Worm (Caenorhabditis elegans): Measurements from ENCODE around the gene F49H12.7.

The F49H12.7 gene

DNA sequence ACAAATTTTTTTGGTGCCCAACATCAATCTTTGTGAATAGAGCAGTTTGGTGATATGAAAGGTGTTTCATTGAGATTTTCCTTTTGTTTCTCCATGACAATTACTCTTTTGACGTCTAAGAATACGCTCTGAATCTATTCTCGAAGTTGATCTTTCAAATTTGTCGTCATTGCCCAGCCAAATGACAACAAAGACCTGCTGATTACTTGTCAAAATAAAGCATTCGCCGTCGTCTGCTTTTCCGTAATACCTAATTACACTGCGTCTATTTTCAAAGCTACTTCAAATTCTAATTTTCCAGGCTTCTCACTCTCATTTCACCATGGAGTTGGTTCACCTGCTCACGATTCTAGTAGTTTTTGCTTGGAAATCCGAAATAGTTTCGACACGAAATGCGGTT is 40.5 kb downstream of the F49H12.7 start, which contains the start of gene F53B1.3:
TSS of gene F53B1.3 (plus strand) at position 301 of the 400 bp plus-strand sequence.
- TF ChIP-seq fkh-10 (GFP tag; optimal IDR thresholded peaks at IDR 0.05) (no peak), snpc-4 (tag; optimal IDR thresholded peaks at IDR 0.05) (no peak), nfya-1 (tag; optimal IDR thresholded peaks at IDR 0.05; ENCODE audit: insufficient read depth) (no peak), ZK546.5 (tag; optimal IDR thresholded peaks at IDR 0.05) (no peak), nhr-11 (tag; optimal IDR thresholded peaks at IDR 0.05) (no peak), ceh-16 (tag; optimal IDR thresholded peaks at IDR 0.05) (no peak), mml-1 (tag; optimal IDR thresholded peaks at IDR 0.05) (no peak), nhr-12 (tag; optimal IDR thresholded peaks at IDR 0.05) (no peak), sea-2 (GFP tag; optimal IDR thresholded peaks at IDR 0.05) (no peak), ceh-9 (tag; optimal IDR thresholded peaks at IDR 0.05) (no peak), eor-1 (tag; optimal IDR thresholded peaks at IDR 0.05) (no peak)

DNA sequence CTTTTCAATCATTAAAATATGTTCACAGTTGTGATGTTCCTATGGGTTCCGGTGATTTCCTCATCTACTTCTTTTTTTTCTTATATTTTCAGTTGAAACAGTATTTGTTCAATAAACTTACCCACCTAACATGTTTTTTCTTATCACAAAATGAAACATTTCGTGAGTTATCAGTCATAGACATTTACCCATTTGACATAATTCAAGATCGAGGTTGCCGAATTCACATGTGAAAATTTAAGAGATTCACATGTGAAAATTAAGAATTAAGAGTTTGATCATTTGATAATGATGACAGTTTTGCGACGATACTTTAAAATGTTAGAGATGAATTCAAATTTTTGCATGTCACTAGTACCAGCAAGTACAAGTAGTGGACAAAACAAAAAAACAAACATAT is 42.6 kb downstream of the F49H12.7 start:
- TF ChIP-seq elt-2 (tag; optimal IDR thresholded peaks at IDR 0.05) (peak; percentile 88), elt-1 (tag; optimal IDR thresholded peaks at IDR 0.05) (no peak), pha-4 (tag; optimal IDR thresholded peaks at IDR 0.05) (no peak), snpc-4 (tag; optimal IDR thresholded peaks at IDR 0.05) (no peak), nhr-76 (tag; optimal IDR thresholded peaks at IDR 0.05) (no peak), ama-1 (optimal IDR thresholded peaks at IDR 0.05) (no peak), pqm-1 (tag; optimal IDR thresholded peaks at IDR 0.05) (peak; percentile 64), skn-1 (tag; optimal IDR thresholded peaks at IDR 0.05) (no peak), tbx-2 (tag; optimal IDR thresholded peaks at IDR 0.05) (no peak), R02D3.7 (tag; optimal IDR thresholded peaks at IDR 0.05) (no peak), ceh-28 (tag; optimal IDR thresholded peaks at IDR 0.05) (no peak), jun-1 (tag; optimal IDR thresholded peaks at IDR 0.05) (no peak)

DNA sequence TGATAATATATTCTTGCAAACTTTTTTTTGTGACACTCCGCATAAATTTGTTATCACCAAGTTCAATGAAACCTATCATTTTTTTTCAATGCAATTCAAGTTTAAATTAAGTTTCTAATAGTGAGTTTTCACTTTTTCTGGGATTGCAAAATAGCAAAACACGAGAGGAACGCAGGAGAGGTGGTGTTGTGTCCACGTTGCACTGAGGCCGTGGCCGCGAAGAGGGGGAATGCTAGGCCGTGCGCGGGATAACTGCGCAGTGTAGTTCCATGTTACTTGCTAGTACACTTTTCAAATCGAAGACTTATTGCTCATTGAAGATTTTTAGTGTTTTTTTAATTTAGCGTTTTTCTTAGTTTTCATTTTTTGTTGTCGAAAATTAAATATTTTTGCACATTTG is 43.4 kb downstream of the F49H12.7 start:
- TF ChIP-seq mdl-1 (tag; optimal IDR thresholded peaks at IDR 0.05) = no peak

DNA sequence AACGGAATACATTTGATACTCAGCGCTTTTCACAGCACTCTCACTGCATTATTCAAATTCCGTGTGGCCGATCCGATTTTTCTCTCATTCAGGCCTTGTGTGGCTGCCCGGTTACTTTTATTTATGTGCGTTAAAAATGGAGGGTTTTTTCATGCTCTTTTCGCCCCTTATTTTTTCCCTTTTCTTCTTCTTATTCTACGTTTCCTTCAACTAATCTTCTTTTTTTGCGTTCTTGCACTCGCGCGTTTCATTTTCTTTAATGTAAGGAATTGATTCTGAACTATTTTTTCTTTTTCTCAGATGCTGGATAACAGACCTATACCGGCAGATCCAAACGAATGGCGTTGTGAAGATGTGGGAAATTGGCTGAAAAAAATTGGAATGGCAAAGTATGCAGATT is 43.9 kb downstream of the F49H12.7 start, which contains the start of gene F53B1.2:
TSS of gene F53B1.2 (plus strand) at position 301 of the 400 bp plus-strand sequence.
- TF ChIP-seq elt-2 (tag; optimal IDR thresholded peaks at IDR 0.05) = no peak

DNA sequence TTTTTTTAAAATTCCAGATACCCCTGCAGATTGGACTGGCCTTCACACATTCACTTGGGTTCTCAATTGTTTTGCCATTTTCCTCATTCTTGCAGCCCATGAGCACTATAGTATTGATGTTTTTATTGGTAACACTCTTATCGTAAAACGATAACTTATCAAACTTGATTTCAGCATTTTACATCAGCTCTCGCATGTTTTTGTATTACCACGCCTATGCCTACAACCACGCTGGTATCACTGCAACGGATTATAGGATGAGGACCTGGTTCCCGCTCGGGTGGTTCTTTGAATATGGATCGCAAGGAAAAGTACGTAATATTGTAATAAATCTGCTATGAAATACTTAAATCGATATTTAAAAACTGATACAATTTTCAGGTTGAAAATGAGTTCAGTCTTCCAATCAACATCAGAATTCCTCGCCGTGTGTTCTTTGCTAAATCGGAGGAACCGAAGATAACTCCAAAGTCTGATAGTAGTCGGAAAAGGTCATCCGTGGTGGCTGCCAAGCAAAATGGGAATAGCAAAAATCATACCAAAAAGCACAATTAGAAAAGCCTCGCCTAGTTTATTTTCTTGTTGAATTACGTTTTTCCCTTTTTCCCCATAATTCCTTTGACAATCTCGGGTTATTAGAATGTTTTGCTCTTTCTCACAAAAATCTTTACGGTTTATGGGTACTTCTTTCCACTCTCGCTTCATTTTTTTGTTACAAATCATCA is 45.9 kb downstream of the F49H12.7 start:
- TF ChIP-seq nhr-11 (tag; optimal IDR thresholded peaks at IDR 0.05) = no peak
- peak; percentile 76 for TF ChIP-seq nhr-43 (tag; optimal IDR thresholded peaks at IDR 0.05; ENCODE audit: poor library complexity, severe bottlenecking)

DNA sequence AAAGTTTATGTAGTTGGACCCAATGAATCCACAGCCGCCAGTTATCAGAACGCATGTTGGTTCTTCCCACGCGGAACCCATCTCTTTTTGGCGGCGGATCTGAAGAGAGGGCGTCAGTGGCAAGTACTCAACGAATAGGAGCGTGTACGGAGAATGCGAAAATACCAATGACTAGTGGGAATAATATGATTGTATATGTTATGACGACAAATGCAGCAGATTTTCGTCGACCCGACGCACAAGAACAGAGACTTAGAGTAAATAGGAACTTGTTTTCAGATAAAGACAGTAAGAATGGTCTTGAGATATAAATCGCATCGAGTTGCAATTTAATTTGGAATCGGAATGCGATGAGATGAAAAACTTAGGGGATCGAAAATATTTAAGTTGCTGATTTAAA is 48.2 kb downstream of the F49H12.7 start, which contains the start of gene bus-5:
TSS of gene bus-5 (minus strand) at position 101 of the 400 bp plus-strand sequence.
- TF ChIP-seq aly-2 (tag; optimal IDR thresholded peaks at IDR 0.05) (no peak), egl-27 (tag; optimal IDR thresholded peaks at IDR 0.05) (no peak), tbx-2 (tag; optimal IDR thresholded peaks at IDR 0.05) (no peak), nhr-67 (tag; optimal IDR thresholded peaks at IDR 0.05) (no peak), nhr-11 (tag; optimal IDR thresholded peaks at IDR 0.05) (no peak)

DNA sequence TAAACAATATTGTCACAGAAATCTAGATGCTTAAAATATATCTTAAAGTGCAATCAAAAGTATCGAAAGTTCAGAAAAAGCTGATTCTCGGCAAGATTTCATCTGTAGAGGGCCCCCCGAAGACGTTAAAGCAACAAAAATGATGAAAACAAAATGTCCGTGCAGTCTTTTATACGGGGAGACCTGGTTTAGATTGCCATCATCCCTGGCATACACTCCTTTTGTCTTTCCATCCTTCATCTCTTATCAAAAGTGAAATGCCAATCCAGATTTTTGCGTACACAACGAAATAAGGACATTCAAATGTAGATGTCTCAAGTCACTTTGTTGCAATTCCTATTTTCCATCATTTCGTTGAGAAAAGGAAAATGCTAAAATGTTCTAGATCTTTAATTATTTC is 49.3 kb downstream of the F49H12.7 start:
- TF ChIP-seq ceh-16 (tag; optimal IDR thresholded peaks at IDR 0.05) (no peak), aly-2 (tag; optimal IDR thresholded peaks at IDR 0.05) (no peak), nhr-237 (tag; optimal IDR thresholded peaks at IDR 0.05) (no peak), mml-1 (tag; optimal IDR thresholded peaks at IDR 0.05) (no peak), pha-4 (tag; optimal IDR thresholded peaks at IDR 0.05) (no peak), jun-1 (tag; optimal IDR thresholded peaks at IDR 0.05) (no peak), ama-1 (optimal IDR thresholded peaks at IDR 0.05) (no peak), nhr-77 (tag; optimal IDR thresholded peaks at IDR 0.05) (no peak), lsy-12 (tag; optimal IDR thresholded peaks at IDR 0.05) (no peak), tbx-2 (tag; optimal IDR thresholded peaks at IDR 0.05) (no peak), ztf-4 (tag; optimal IDR thresholded peaks at IDR 0.05) (no peak), zag-1 (tag; optimal IDR thresholded peaks at IDR 0.05) (no peak), nhr-67 (tag; optimal IDR thresholded peaks at IDR 0.05) (no peak), ceh-28 (tag; optimal IDR thresholded peaks at IDR 0.05) (no peak), ZK546.5 (tag; optimal IDR thresholded peaks at IDR 0.05) (no peak), ztf-11 (tag; optimal IDR thresholded peaks at IDR 0.05) (no peak), eor-1 (tag; optimal IDR thresholded peaks at IDR 0.05) (no peak), nhr-25 (tag; optimal IDR thresholded peaks at IDR 0.05) (no peak), egl-27 (tag; optimal IDR thresholded peaks at IDR 0.05) (no peak), fos-1 (tag; optimal IDR thresholded peaks at IDR 0.05) (no peak)
